Fruit fly (Drosophila melanogaster) whole organism, embryonic: ENCODE results near the gene CtsF.
A peak's percentile ranks its signal among the peaks of the same experiment; 100 is the strongest.

Experiments used
- Atf-2 ChIP-seq: fragments of 200-800 bp; sonication (Bioruptor generic); optimal IDR thresholded peaks from 2 replicates; lab custom pipeline; 2016; ENCODE audit warnings: missing biosample characterization, missing genetic modification characterization
- CG11085 ChIP-seq: fragments of 200-800 bp; sonication (Bioruptor generic); IDR thresholded peaks from 2 replicates; pipeline ENCODE4 v1.3.6; 2022; ENCODE audit warnings: missing biosample characterization, missing genetic modification characterization
- CG11247 ChIP-seq: fragments of 200-800 bp; sonication (Bioruptor generic); IDR thresholded peaks from 2 replicates; pipeline ENCODE4 v1.3.6; 2022; ENCODE audit warnings: missing biosample characterization, missing genetic modification characterization
- CG11398 ChIP-seq: fragments of 200-800 bp; sonication (Bioruptor generic); optimal IDR thresholded peaks from 2 replicates; lab custom pipeline; 2016; ENCODE audit warnings: missing biosample characterization, missing genetic modification characterization
- CG11504 ChIP-seq: fragments of 200-800 bp; sonication (Bioruptor generic); optimal IDR thresholded peaks from 3 replicates; lab custom pipeline; 2019; ENCODE audit warnings: missing biosample characterization, mild to moderate bottlenecking, missing genetic modification characterization, moderate library complexity
- CG12104 ChIP-seq: fragments of 200-800 bp; sonication (Bioruptor generic); optimal IDR thresholded peaks from 3 replicates; lab custom pipeline; 2016; ENCODE audit warnings: missing biosample characterization, missing genetic modification characterization
- CG12299 ChIP-seq: fragments of 200-800 bp; sonication (Bioruptor generic); optimal IDR thresholded peaks from 2 replicates; lab custom pipeline; 2018; ENCODE audit warnings: missing biosample characterization, mild to moderate bottlenecking, missing genetic modification characterization
- CG13624 ChIP-seq: fragments of 200-800 bp; sonication (Bioruptor generic); optimal IDR thresholded peaks from 2 replicates; lab custom pipeline; 2016; ENCODE audit warnings: missing biosample characterization, missing genetic modification characterization
- CG1647 ChIP-seq: fragments of 200-800 bp; sonication (Bioruptor generic); optimal IDR thresholded peaks from 3 replicates; lab custom pipeline; 2016; ENCODE audit warnings: missing biosample characterization, missing genetic modification characterization
- CG17186 ChIP-seq: fragments of 200-800 bp; sonication (Bioruptor generic); optimal IDR thresholded peaks from 3 replicates; lab custom pipeline; 2017; ENCODE audit warnings: missing biosample characterization, missing genetic modification reagents, missing genetic modification characterization
- CG17359 ChIP-seq: fragments of 200-800 bp; sonication (Bioruptor generic); optimal IDR thresholded peaks from 3 replicates; lab custom pipeline; 2018; ENCODE audit warnings: missing biosample characterization, mild to moderate bottlenecking, missing genetic modification characterization, moderate library complexity
- CG17829 ChIP-seq: fragments of 200-800 bp; optimal IDR thresholded peaks from 2 replicates; lab custom pipeline; 2019; ENCODE audit warnings: missing biosample characterization, mild to moderate bottlenecking, missing genetic modification characterization, moderate library complexity
- CG2199 ChIP-seq: fragments of 200-800 bp; sonication (Bioruptor generic); IDR thresholded peaks from 3 replicates; pipeline ENCODE4 v1.3.6; 2022; ENCODE audit warnings: missing biosample characterization, missing genetic modification characterization
- CG2678 ChIP-seq: fragments of 200-800 bp; sonication (Bioruptor generic); optimal IDR thresholded peaks from 3 replicates; lab custom pipeline; 2019; ENCODE audit warnings: missing biosample characterization, mild to moderate bottlenecking, missing genetic modification characterization, moderate library complexity
- CG30431 ChIP-seq: fragments of 200-800 bp; sonication (Bioruptor generic); optimal IDR thresholded peaks from 2 replicates; lab custom pipeline; 2017; ENCODE audit warnings: missing biosample characterization, missing genetic modification characterization
- CG3995 ChIP-seq: fragments of 200-800 bp; sonication (Bioruptor generic); optimal IDR thresholded peaks from 3 replicates; lab custom pipeline; 2016; ENCODE audit warnings: missing biosample characterization, missing genetic modification characterization
- CG4617 ChIP-seq: fragments of 200-800 bp; sonication (Bioruptor generic); optimal IDR thresholded peaks from 3 replicates; lab custom pipeline; 2016; ENCODE audit warnings: missing biosample characterization, missing genetic modification characterization, borderline replicate concordance
- CG4707 ChIP-seq: fragments of 200-800 bp; sonication (Bioruptor generic); optimal IDR thresholded peaks from 2 replicates; lab custom pipeline; 2018; ENCODE audit warnings: missing biosample characterization, mild to moderate bottlenecking, missing genetic modification characterization, moderate library complexity
- CG9609 ChIP-seq: fragments of 200-800 bp; sonication (Bioruptor generic); optimal IDR thresholded peaks from 3 replicates; lab custom pipeline; 2016; ENCODE audit warnings: missing biosample characterization, missing genetic modification characterization
- D ChIP-seq, 2 experiments: fragments of 200-800 bp in 1 of 2; fragments of >200 bp in 1 of 2; sonication (Bioruptor generic) in 1 of 2; optimal IDR thresholded peaks; 2 replicates in 1 of 2; 3 replicates in 1 of 2; lab custom pipeline; 2017; ENCODE audit warnings: mild to moderate bottlenecking in 1 of 2, missing biosample characterization in 1 of 2, missing genetic modification characterization in 1 of 2, missing genetic modification reagents in 1 of 2
- E2f1 ChIP-seq: fragments of 200-800 bp; sonication (Bioruptor generic); IDR thresholded peaks from 2 replicates; pipeline ENCODE4 v1.3.6; 2022; ENCODE audit warnings: missing biosample characterization, missing genetic modification characterization
- H15 ChIP-seq: fragments of 200-800 bp; sonication (Bioruptor generic); IDR thresholded peaks from 3 replicates; pipeline ENCODE4 v1.3.6; 2022; ENCODE audit warnings: missing biosample characterization, missing genetic modification characterization
- Hr51 ChIP-seq, 2 experiments: fragments of 200-800 bp; sonication (Bioruptor generic); optimal IDR thresholded peaks; 2 replicates in 1 of 2; 3 replicates in 1 of 2; lab custom pipeline; 2016 to 2018; ENCODE audit warnings: missing biosample characterization in 2 of 2, missing genetic modification characterization in 2 of 2, mild to moderate bottlenecking in 1 of 2, moderate library complexity in 1 of 2
- Mrtf ChIP-seq: fragments of 200-800 bp; sonication (Bioruptor generic); IDR thresholded peaks from 3 replicates; pipeline ENCODE4 v1.3.6; 2022; ENCODE audit warnings: missing biosample characterization, missing genetic modification characterization
- Myb ChIP-seq: fragments of 200-800 bp; sonication (Bioruptor generic); optimal IDR thresholded peaks from 2 replicates; lab custom pipeline; 2016; ENCODE audit warnings: missing biosample characterization, missing genetic modification characterization
- Rx ChIP-seq: fragments of 200-800 bp; sonication (Bioruptor generic); IDR thresholded peaks from 2 replicates; pipeline ENCODE4 v1.3.6; 2022; ENCODE audit warnings: missing biosample characterization, missing genetic modification characterization
- Six4 ChIP-seq: fragments of 200-800 bp; sonication (Bioruptor generic); optimal IDR thresholded peaks from 2 replicates; lab custom pipeline; 2016; ENCODE audit warnings: missing biosample characterization, missing genetic modification characterization
- Sox100B ChIP-seq: fragments of 200-800 bp; sonication (Bioruptor generic); optimal IDR thresholded peaks from 3 replicates; lab custom pipeline; 2018; ENCODE audit warnings: missing biosample characterization, mild to moderate bottlenecking, missing genetic modification characterization
- ab ChIP-seq: fragments of 200-800 bp; sonication (Bioruptor generic); optimal IDR thresholded peaks from 2 replicates; lab custom pipeline; 2016; ENCODE audit warnings: missing biosample characterization, missing genetic modification characterization
- bsh ChIP-seq, 2 experiments: fragments of 200-800 bp; sonication (Bioruptor generic); optimal IDR thresholded peaks; 2 replicates each; lab custom pipeline; 2017 to 2018; ENCODE audit warnings: mild to moderate bottlenecking in 2 of 2, missing biosample characterization in 2 of 2, missing genetic modification characterization in 2 of 2, moderate library complexity in 1 of 2
- crp ChIP-seq, 2 experiments: fragments of 200-800 bp; sonication (Bioruptor generic); optimal IDR thresholded peaks; 2 replicates in 1 of 2; 3 replicates in 1 of 2; lab custom pipeline; 2017; ENCODE audit warnings: missing biosample characterization in 2 of 2, missing genetic modification characterization in 2 of 2, mild to moderate bottlenecking in 1 of 2, moderate library complexity in 1 of 2
- dmrt11E ChIP-seq: fragments of 200-800 bp; sonication (Bioruptor generic); optimal IDR thresholded peaks from 3 replicates; lab custom pipeline; 2018; ENCODE audit warnings: missing biosample characterization, mild to moderate bottlenecking, missing genetic modification characterization, moderate library complexity
- eve ChIP-seq, 2 experiments: fragments of >200 bp; optimal IDR thresholded peaks; 2 replicates each; lab custom pipeline; 2017; ENCODE audit warnings: missing biosample characterization in 2 of 2, missing genetic modification characterization in 2 of 2
- ftz-f1 ChIP-seq: fragments of 200-800 bp; sonication (Bioruptor generic); optimal IDR thresholded peaks from 2 replicates; lab custom pipeline; 2016; ENCODE audit warnings: missing biosample characterization, missing genetic modification characterization
- gce ChIP-seq: fragments of 200-800 bp; sonication (Bioruptor generic); IDR thresholded peaks from 3 replicates; pipeline ENCODE4 v1.3.6; 2022; ENCODE audit warnings: missing biosample characterization, missing genetic modification characterization
- gem ChIP-seq: fragments of 200-800 bp; sonication (Bioruptor generic); optimal IDR thresholded peaks from 2 replicates; lab custom pipeline; 2019; ENCODE audit warnings: missing biosample characterization, mild to moderate bottlenecking, missing genetic modification characterization, moderate library complexity
- gsb ChIP-seq: fragments of 200-800 bp; sonication (Bioruptor generic); IDR thresholded peaks from 2 replicates; pipeline ENCODE4 v1.3.6; 2022; ENCODE audit warnings: missing biosample characterization, missing genetic modification characterization
- ken ChIP-seq: fragments of 200-800 bp; sonication (Bioruptor generic); IDR thresholded peaks from 3 replicates; pipeline ENCODE4 v1.3.6; 2022; ENCODE audit warnings: missing biosample characterization, missing genetic modification characterization
- luna ChIP-seq: fragments of 200-800 bp; sonication (Bioruptor generic); optimal IDR thresholded peaks from 2 replicates; lab custom pipeline; 2016; ENCODE audit warnings: missing biosample characterization, missing genetic modification characterization
- nerfin-1 ChIP-seq: fragments of 200-800 bp; sonication (Bioruptor generic); optimal IDR thresholded peaks from 3 replicates; lab custom pipeline; 2019; ENCODE audit warnings: missing biosample characterization, mild to moderate bottlenecking, missing genetic modification characterization, moderate library complexity
- pb ChIP-seq: fragments of 200-800 bp; sonication (Bioruptor generic); optimal IDR thresholded peaks from 3 replicates; lab custom pipeline; 2016; ENCODE audit warnings: missing biosample characterization, missing genetic modification characterization
- sens ChIP-seq: fragments of 200-800 bp; sonication (Bioruptor generic); peaks from one replicate; lab custom pipeline; 2016; ENCODE audit warnings: missing biosample characterization, missing genetic modification characterization
- so ChIP-seq: fragments of 200-800 bp; sonication (Bioruptor generic); IDR thresholded peaks from 3 replicates; pipeline ENCODE4 v1.3.6; 2022; ENCODE audit warnings: missing biosample characterization, missing genetic modification characterization
- sqz ChIP-seq: fragments of 200-800 bp; sonication (Bioruptor generic); optimal IDR thresholded peaks from 3 replicates; lab custom pipeline; 2018; ENCODE audit warnings: missing biosample characterization, mild to moderate bottlenecking, missing genetic modification characterization
- stc ChIP-seq: fragments of 200-800 bp; sonication (Bioruptor generic); IDR thresholded peaks from 2 replicates; pipeline ENCODE4 v1.3.6; 2022; ENCODE audit warnings: missing biosample characterization, missing genetic modification characterization
- unpg ChIP-seq: fragments of 200-800 bp; sonication (Bioruptor generic); optimal IDR thresholded peaks from 3 replicates; lab custom pipeline; 2018; ENCODE audit warnings: missing biosample characterization, mild to moderate bottlenecking, missing genetic modification characterization, moderate library complexity
- wdn ChIP-seq: fragments of 200-800 bp; sonication (Bioruptor generic); IDR thresholded peaks from 2 replicates; pipeline ENCODE4 v1.3.6; 2022; ENCODE audit warnings: missing biosample characterization, missing genetic modification characterization
- zen2 ChIP-seq: fragments of 200-800 bp; sonication (Bioruptor generic); IDR thresholded peaks from 3 replicates; pipeline ENCODE4 v1.3.6; 2022; ENCODE audit warnings: missing biosample characterization, missing genetic modification characterization; ENCODE audit not compliant: partially characterized antibody
- zf30C ChIP-seq: fragments of 200-800 bp; sonication (Bioruptor generic); optimal IDR thresholded peaks from 3 replicates; lab custom pipeline; 2018; ENCODE audit warnings: missing biosample characterization, mild to moderate bottlenecking, missing genetic modification characterization

The CtsF gene

DNA sequence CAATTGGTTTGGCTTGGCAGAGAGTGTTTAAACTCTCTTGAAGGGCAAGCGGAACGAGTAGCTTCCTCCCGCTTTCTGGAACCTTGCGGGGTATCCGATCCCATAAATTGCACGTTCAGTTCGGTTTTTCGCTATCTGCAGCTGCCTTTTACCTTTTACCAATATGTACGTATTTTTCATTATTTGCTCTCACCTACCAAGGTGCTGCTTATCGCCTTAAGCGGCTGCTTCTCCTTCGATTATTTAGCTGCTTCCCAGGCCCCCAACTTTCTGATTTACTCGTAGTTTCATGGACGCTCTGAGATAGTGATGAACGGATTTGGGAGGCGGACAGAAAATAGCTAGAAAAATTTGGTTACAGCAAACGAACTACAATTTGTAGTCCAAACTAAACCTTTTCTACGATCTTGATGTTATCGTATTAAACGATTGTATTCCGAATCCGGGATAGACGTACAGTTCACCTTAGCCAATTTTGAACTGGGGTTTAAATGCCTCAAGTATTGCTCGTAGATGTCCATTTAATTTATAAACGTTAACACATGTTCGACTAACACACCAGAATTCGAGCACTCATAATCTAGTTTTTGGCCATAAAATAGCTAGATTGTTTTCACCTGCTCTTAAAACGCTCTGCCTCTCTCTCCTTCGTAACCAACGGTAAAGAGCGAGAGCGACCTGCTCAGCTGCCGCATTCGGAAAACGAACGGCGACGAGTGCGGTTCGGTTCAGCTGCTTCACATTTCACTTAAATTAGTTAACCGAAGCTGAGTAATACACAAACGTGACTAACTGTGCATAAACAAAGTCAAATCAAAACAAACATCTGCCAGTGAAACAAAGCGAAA, 12.9 kb upstream of the CtsF start (continued):
- TF ChIP-seq dmrt11E (tag; lab: Kevin White, UChicago) (peak; percentile 19), CG11247 (no peak), pb (no peak), CG4707 (GFP tag; lab: Kevin White, UChicago) (no peak), Sox100B (GFP tag; lab: Kevin White, UChicago) (peak; percentile 61), so (GFP tag; lab: Robert Waterston, UW) (no peak; the same call in 2 of the 3 replicates), CG1647 (no peak), gem (tag; lab: Kevin White, UChicago) (peak; percentile 58), gce (no peak), CG12104 (GFP tag; lab: Kevin White, UChicago) (peak; percentile 32), CG2199 (GFP tag; lab: Robert Waterston, UW) (0 out of 3 replicates have a peak, but pooled peaks have one; percentile 59), zen2 (no peak), Rx (GFP tag; lab: Robert Waterston, UW) (0 out of 2 replicates have a peak, but pooled peaks have one; percentile 2), Hr51 (GFP tag; optimal IDR thresholded peaks at IDR 0.05; lab: Kevin White, UChicago) (peak in 1 of 2 experiments; percentile 48), bsh (GFP tag; optimal IDR thresholded peaks at IDR 0.05; lab: Kevin White, UChicago) (no peak), CG30431 (GFP tag; lab: Kevin White, UChicago) (no peak), Myb (no peak), CG17829 (tag; lab: Kevin White, UChicago) (peak; percentile 79), E2f1 (GFP tag; lab: Robert Waterston, UW) (no peak), CG11085 (no peak), wdn (GFP tag; lab: Robert Waterston, UW) (no peak), ftz-f1 (GFP tag; lab: Kevin White, UChicago) (peak; percentile 58), CG13624 (peak; percentile 36), sens (GFP tag; lab: Kevin White, UChicago) (peak; percentile 86), Mrtf (0 out of 3 replicates have a peak, but pooled peaks have one; percentile 25), unpg (GFP tag; lab: Kevin White, UChicago) (peak; percentile 26), gsb (GFP tag; lab: Robert Waterston, UW) (no peak), ken (GFP tag; lab: Robert Waterston, UW) (no peak), D (optimal IDR thresholded peaks at IDR 0.05; lab: Kevin White, UChicago) (peak; percentile 48), D (GFP tag; optimal IDR thresholded peaks at IDR 0.05; lab: Kevin White, UChicago) (no peak), CG4617 (no peak), CG3995 (GFP tag; lab: Kevin White, UChicago) (peak; percentile 2), CG17186 (GFP tag; lab: Kevin White, UChicago) (no peak), stc (GFP tag; lab: Robert Waterston, UW) (no peak), CG9609 (GFP tag; lab: Kevin White, UChicago) (peak; percentile 14), CG12299 (tag; lab: Kevin White, UChicago) (peak; percentile 24), Six4 (no peak), luna (no peak), H15 (no peak), zf30C (no peak), nerfin-1 (no peak), Atf-2 (GFP tag; lab: Kevin White, UChicago) (no peak), sqz (GFP tag; lab: Kevin White, UChicago) (no peak), eve (GFP tag; optimal IDR thresholded peaks at IDR 0.05; lab: Kevin White, UChicago) (no peak), ab (GFP tag; lab: Kevin White, UChicago) (no peak), CG17359 (tag; lab: Kevin White, UChicago) (peak; percentile 18), crp (GFP tag; optimal IDR thresholded peaks at IDR 0.05; lab: Kevin White, UChicago) (peak in 1 of 2 experiments; percentile 16), CG11504 (peak; percentile 63), CG11398 (GFP tag; lab: Kevin White, UChicago) (no peak), CG2678 (peak; percentile 74)
